Fruit fly (Drosophila melanogaster) whole organism, wandering third instar larva: Measurements from ENCODE around the gene RpS14a.

Experiments
- Abd-B ChIP-seq: fragments of >200 bp; optimal IDR thresholded peaks from 2 replicates; lab custom pipeline; 2017; ENCODE audit warnings: missing biosample characterization, missing genetic modification characterization
- CG32264 ChIP-seq: fragments of 200-800 bp; sonication (Bioruptor generic); optimal IDR thresholded peaks from 2 replicates; lab custom pipeline; 2016; ENCODE audit warnings: missing biosample characterization, missing genetic modification characterization
- CG9705 ChIP-seq: fragments of 200-800 bp; sonication (Bioruptor generic); optimal IDR thresholded peaks from 2 replicates; lab custom pipeline; 2018; ENCODE audit warnings: missing biosample characterization, mild to moderate bottlenecking, missing genetic modification characterization
- CrebA ChIP-seq: fragments of 200-800 bp; sonication (Bioruptor generic); optimal IDR thresholded peaks from 2 replicates; lab custom pipeline; 2016; ENCODE audit warnings: missing biosample characterization, mild to moderate bottlenecking, missing genetic modification characterization, borderline replicate concordance
- Dfd ChIP-seq: fragments of >200 bp; optimal IDR thresholded peaks from 2 replicates; lab custom pipeline; 2017; ENCODE audit warnings: missing biosample characterization, missing genetic modification characterization
- Dif ChIP-seq: fragments of 200-275, 200-300 bp; sonication (Bioruptor generic); optimal IDR thresholded peaks from 2 replicates; lab custom pipeline; 2018; ENCODE audit warnings: missing biosample characterization, missing genetic modification characterization; ENCODE audit not compliant: partially characterized antibody
- GATAd ChIP-seq: sonication (Bioruptor generic); optimal IDR thresholded peaks from 2 replicates; lab custom pipeline; 2016; ENCODE audit warnings: missing biosample characterization, missing genetic modification characterization
- HLH106 ChIP-seq: fragments of 200-800 bp; optimal IDR thresholded peaks from 3 replicates; lab custom pipeline; 2019; ENCODE audit warnings: missing biosample characterization, mild to moderate bottlenecking, missing genetic modification characterization, moderate library complexity
- Hnf4 ChIP-seq: fragments of 200-800 bp; sonication (Bioruptor generic); optimal IDR thresholded peaks from 2 replicates; lab custom pipeline; 2016; ENCODE audit warnings: missing biosample characterization, mild to moderate bottlenecking, missing genetic modification characterization
- Hr78 ChIP-seq: fragments of >200 bp; optimal IDR thresholded peaks from 2 replicates; lab custom pipeline; 2017; ENCODE audit warnings: missing biosample characterization, missing genetic modification characterization
- Hr83 ChIP-seq: fragments of 200-300 bp; sonication (Bioruptor generic); optimal IDR thresholded peaks from 2 replicates; lab custom pipeline; 2016; ENCODE audit warnings: missing biosample characterization, mild to moderate bottlenecking, missing genetic modification characterization, moderate library complexity; ENCODE audit not compliant: poor library complexity, severe bottlenecking
- Jra ChIP-seq: sonication (Bioruptor generic); optimal IDR thresholded peaks from 2 replicates; lab custom pipeline; 2016; ENCODE audit warnings: missing biosample characterization, missing genetic modification characterization
- Mio ChIP-seq: sonication (Bioruptor generic); optimal IDR thresholded peaks from 2 replicates; lab custom pipeline; 2016; ENCODE audit warnings: missing biosample characterization, missing genetic modification characterization
- Myc ChIP-seq: fragments of >200 bp; optimal IDR thresholded peaks from 2 replicates; lab custom pipeline; 2017
- N ChIP-seq: fragments of >200 bp; optimal IDR thresholded peaks from 2 replicates; lab custom pipeline; 2018; ENCODE audit warnings: missing biosample characterization, missing external identifiers, missing genetic modification characterization
- OdsH ChIP-seq: fragments of 200-800 bp; sonication (Bioruptor generic); optimal IDR thresholded peaks from 2 replicates; lab custom pipeline; 2016; ENCODE audit warnings: missing biosample characterization, mild to moderate bottlenecking, missing genetic modification characterization
- Rel ChIP-seq, 2 experiments: fragments of 200-800 bp; sonication (Bioruptor generic) in 1 of 2; optimal IDR thresholded peaks; 2 replicates in 1 of 2; 3 replicates in 1 of 2; lab custom pipeline; 2016 to 2019; ENCODE audit warnings: mild to moderate bottlenecking in 2 of 2, missing biosample characterization in 2 of 2, missing genetic modification characterization in 2 of 2, moderate library complexity in 1 of 2
- Sp1 ChIP-seq: fragments of 200-800 bp; sonication (Bioruptor generic); optimal IDR thresholded peaks from 3 replicates; lab custom pipeline; 2019; ENCODE audit warnings: missing biosample characterization, mild to moderate bottlenecking, missing genetic modification characterization, moderate library complexity
- Vsx2 ChIP-seq: fragments of 200-300, 225-300 bp; sonication (Bioruptor generic); optimal IDR thresholded peaks from 2 replicates; lab custom pipeline; 2018; ENCODE audit warnings: missing biosample characterization, missing genetic modification characterization; ENCODE audit not compliant: partially characterized antibody
- br ChIP-seq: fragments of 200-800 bp; sonication (Bioruptor generic); optimal IDR thresholded peaks from 2 replicates; lab custom pipeline; 2016; ENCODE audit warnings: missing biosample characterization, missing genetic modification characterization
- brk ChIP-seq: fragments of 200-800 bp; sonication (Bioruptor generic); optimal IDR thresholded peaks from 2 replicates; lab custom pipeline; 2016; ENCODE audit warnings: missing biosample characterization, mild to moderate bottlenecking, missing genetic modification characterization
- dl ChIP-seq, 2 experiments: fragments of 175-275, 200-275 bp in 1 of 2; fragments of 200-275 bp in 1 of 2; sonication (Bioruptor generic); optimal IDR thresholded peaks; lab custom pipeline; 2018; ENCODE audit warnings: mild to moderate bottlenecking in 2 of 2, missing biosample characterization in 2 of 2, missing genetic modification characterization in 2 of 2, moderate library complexity in 2 of 2; ENCODE audit not compliant: partially characterized antibody in 2 of 2, insufficient read depth in 1 of 2
- dmrt93B ChIP-seq: fragments of 200-800 bp; sonication (Bioruptor generic); optimal IDR thresholded peaks from 2 replicates; lab custom pipeline; 2018; ENCODE audit warnings: missing biosample characterization, mild to moderate bottlenecking, missing genetic modification characterization
- dsf ChIP-seq: sonication (Bioruptor generic); optimal IDR thresholded peaks from 2 replicates; lab custom pipeline; 2016; ENCODE audit warnings: missing biosample characterization, missing genetic modification characterization, borderline replicate concordance
- ey ChIP-seq: fragments of 200-800 bp; sonication (Bioruptor generic); optimal IDR thresholded peaks from 2 replicates; lab custom pipeline; 2016; ENCODE audit warnings: missing biosample characterization, missing genetic modification characterization
- foxo ChIP-seq, 2 experiments: fragments of 200-800 bp; sonication (Bioruptor generic); optimal IDR thresholded peaks; 2 replicates in 1 of 2; 3 replicates in 1 of 2; lab custom pipeline; 2016 to 2017; ENCODE audit warnings: missing biosample characterization in 2 of 2, missing genetic modification characterization in 2 of 2
- fru ChIP-seq: fragments of 200-800 bp; sonication (Bioruptor generic); optimal IDR thresholded peaks from 3 replicates; lab custom pipeline; 2016; ENCODE audit warnings: missing biosample characterization, mild to moderate bottlenecking, missing genetic modification characterization
- h ChIP-seq: fragments of 200-800 bp; sonication (Bioruptor generic); optimal IDR thresholded peaks from 3 replicates; lab custom pipeline; 2016; ENCODE audit warnings: missing biosample characterization, mild to moderate bottlenecking, missing genetic modification characterization
- jim ChIP-seq: fragments of 175-275, 200-325 bp; sonication (Bioruptor generic); optimal IDR thresholded peaks from 2 replicates; lab custom pipeline; 2016; ENCODE audit warnings: missing biosample characterization, mild to moderate bottlenecking, missing genetic modification characterization
- lola ChIP-seq: fragments of >200 bp; optimal IDR thresholded peaks from 2 replicates; lab custom pipeline; 2017; ENCODE audit warnings: missing biosample characterization, missing genetic modification characterization
- pan ChIP-seq: fragments of >200 bp; optimal IDR thresholded peaks from 2 replicates; lab custom pipeline; 2017
- psq ChIP-seq: fragments of 200-800 bp; sonication (Bioruptor generic); optimal IDR thresholded peaks from 3 replicates; lab custom pipeline; 2017; ENCODE audit warnings: missing biosample characterization, mild to moderate bottlenecking, missing genetic modification characterization, moderate library complexity
- rgr ChIP-seq: fragments of 200-800 bp; sonication (Bioruptor generic); optimal IDR thresholded peaks from 3 replicates; lab custom pipeline; 2016; ENCODE audit warnings: missing biosample characterization, mild to moderate bottlenecking, missing genetic modification characterization
- sage ChIP-seq: fragments of 200-800 bp; sonication (Bioruptor generic); optimal IDR thresholded peaks from 2 replicates; lab custom pipeline; 2016; ENCODE audit warnings: missing biosample characterization, mild to moderate bottlenecking, missing genetic modification characterization
- sv ChIP-seq: fragments of 200-800 bp; sonication (Bioruptor generic); optimal IDR thresholded peaks from 3 replicates; lab custom pipeline; 2016; ENCODE audit warnings: missing biosample characterization, missing genetic modification characterization
- tai ChIP-seq: sonication (Bioruptor generic); optimal IDR thresholded peaks from 2 replicates; lab custom pipeline; 2016; ENCODE audit warnings: missing biosample characterization, missing genetic modification characterization
- usp ChIP-seq: fragments of >200 bp; optimal IDR thresholded peaks from 2 replicates; lab custom pipeline; 2017; ENCODE audit warnings: missing biosample characterization, missing genetic modification characterization
- woc ChIP-seq: sonication (Bioruptor generic); optimal IDR thresholded peaks from 2 replicates; lab custom pipeline; 2016; ENCODE audit warnings: missing biosample characterization, mild to moderate bottlenecking, missing genetic modification characterization

The RpS14a gene

DNA sequence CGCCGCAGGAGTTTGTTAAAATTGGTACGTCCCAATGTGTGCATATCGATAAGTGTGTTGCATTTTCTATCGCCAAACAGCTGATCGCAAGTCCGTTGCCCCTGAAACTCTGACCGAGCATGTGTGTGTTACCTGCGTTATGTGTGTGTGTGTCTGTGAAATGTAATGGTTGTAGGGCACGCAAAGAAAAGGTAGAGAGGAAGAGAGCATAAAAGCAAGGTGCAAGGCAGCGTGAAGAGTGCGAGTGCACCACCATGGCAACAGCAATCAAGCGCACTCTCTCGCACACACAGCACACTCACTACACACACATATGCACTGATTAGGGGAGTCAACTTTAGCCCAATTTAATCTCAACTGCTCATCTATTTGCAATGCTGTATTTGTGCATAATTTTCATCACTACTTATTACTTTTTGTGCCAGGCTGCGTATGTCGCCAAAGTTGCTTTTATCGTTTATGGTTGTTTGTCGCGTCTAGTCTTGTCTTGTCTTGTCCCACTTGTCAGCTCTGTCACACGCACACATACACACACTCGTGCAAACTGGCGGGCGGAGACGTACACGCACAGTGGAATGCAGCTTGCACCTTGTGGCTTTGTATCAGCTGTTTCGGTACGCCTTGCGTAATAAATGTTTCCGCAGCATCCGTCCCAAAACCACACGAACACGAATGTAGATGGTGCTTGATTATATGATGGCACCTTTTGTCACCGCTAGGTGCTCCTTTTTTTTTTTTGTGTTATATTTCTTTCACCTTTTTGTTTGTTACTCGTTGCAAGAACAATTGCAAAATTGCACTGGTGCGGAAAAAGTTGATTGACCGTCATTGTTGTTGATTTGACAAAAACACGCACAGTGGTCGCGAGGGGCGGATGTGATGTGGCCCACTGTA is 4.3 kb downstream of the RpS14a start:
- TF ChIP-seq fru (GFP tag; lab: Kevin White, UChicago) (peak; percentile 87), br (GFP tag; lab: Kevin White, UChicago) (peak; percentile 71), psq (GFP tag; lab: Kevin White, UChicago) (peak; percentile 58), pan (lab: Kevin White, UChicago) (no peak), dmrt93B (GFP tag; lab: Kevin White, UChicago) (peak; percentile 75), Dfd (GFP tag; lab: Kevin White, UChicago) (no peak), HLH106 (peak; percentile 74), Hr83 (peak; percentile 52), Vsx2 (GFP tag; lab: Kevin White, UChicago) (no peak), sage (GFP tag; lab: Kevin White, UChicago) (no peak), ey (peak; percentile 71), OdsH (GFP tag; lab: Kevin White, UChicago) (peak; percentile 66), N (GFP tag; lab: Kevin White, UChicago) (peak; percentile 64), Dif (GFP tag; lab: Kevin White, UChicago) (peak; percentile 34), Abd-B (GFP tag; lab: Kevin White, UChicago) (no peak), brk (no peak), CrebA (GFP tag; lab: Kevin White, UChicago) (no peak), foxo (GFP tag; optimal IDR thresholded peaks at IDR 0.05; lab: Kevin White, UChicago) (peak in 1 of 2 experiments; percentile 80), usp (GFP tag; lab: Kevin White, UChicago) (no peak), Rel (GFP tag; optimal IDR thresholded peaks at IDR 0.05; lab: Kevin White, UChicago) (no peak), Rel (tag; optimal IDR thresholded peaks at IDR 0.05; lab: Kevin White, UChicago) (peak; percentile 53), Mio (GFP tag; lab: Kevin White, UChicago) (no peak), CG9705 (GFP tag; lab: Kevin White, UChicago) (peak; percentile 41), Jra (GFP tag; lab: Kevin White, UChicago) (peak; percentile 59), tai (GFP tag; lab: Kevin White, UChicago) (no peak), lola (GFP tag; lab: Kevin White, UChicago) (no peak), Hnf4 (GFP tag; lab: Kevin White, UChicago) (peak; percentile 16), Sp1 (GFP tag; lab: Kevin White, UChicago) (peak; percentile 77), h (GFP tag; lab: Kevin White, UChicago) (peak; percentile 70), woc (GFP tag; lab: Kevin White, UChicago) (peak; percentile 75), dl (GFP tag; optimal IDR thresholded peaks at IDR 0.05; lab: Kevin White, UChicago; ENCODE audit: insufficient read depth in 1 of 2, partially characterized antibody in 2 of 2) (peak in 1 of 2 experiments; percentile 23), Hr78 (GFP tag; lab: Kevin White, UChicago) (no peak), dsf (GFP tag; lab: Kevin White, UChicago) (no peak), Myc (lab: Kevin White, UChicago) (no peak), rgr (GFP tag; lab: Kevin White, UChicago) (peak; percentile 54), jim (GFP tag; lab: Kevin White, UChicago) (no peak), GATAd (GFP tag; lab: Kevin White, UChicago) (no peak), sv (GFP tag; lab: Kevin White, UChicago) (peak; percentile 56), CG32264 (GFP tag; lab: Kevin White, UChicago) (peak; percentile 69)

- no peak for TF ChIP-seq Vsx2 (GFP tag; lab: Kevin White, UChicago)
- no peak for TF ChIP-seq dsf (GFP tag; lab: Kevin White, UChicago)
- TF ChIP-seq lola (GFP tag; lab: Kevin White, UChicago) = no peak
- no peak for TF ChIP-seq sv (GFP tag; lab: Kevin White, UChicago)
- no peak for TF ChIP-seq N (GFP tag; lab: Kevin White, UChicago)
- peak; percentile 28 for TF ChIP-seq fru (GFP tag; lab: Kevin White, UChicago)
- no peak for TF ChIP-seq Mio (GFP tag; lab: Kevin White, UChicago)
- TF ChIP-seq Hr78 (GFP tag; lab: Kevin White, UChicago) = no peak
- peak; percentile 6 for TF ChIP-seq h (GFP tag; lab: Kevin White, UChicago)
- no peak for TF ChIP-seq tai (GFP tag; lab: Kevin White, UChicago)
- TF ChIP-seq sage (GFP tag; lab: Kevin White, UChicago) = no peak
- TF ChIP-seq Rel (GFP tag; optimal IDR thresholded peaks at IDR 0.05; lab: Kevin White, UChicago) = no peak
- no peak for TF ChIP-seq Rel (tag; optimal IDR thresholded peaks at IDR 0.05; lab: Kevin White, UChicago)
- TF ChIP-seq Dfd (GFP tag; lab: Kevin White, UChicago) = no peak
- no peak for TF ChIP-seq HLH106
- no peak for TF ChIP-seq dmrt93B (GFP tag; lab: Kevin White, UChicago)
- TF ChIP-seq ey = no peak
- TF ChIP-seq Sp1 (GFP tag; lab: Kevin White, UChicago) = no peak
These were observed 4.9 kb downstream of the RpS14a start for dm6 chrX:7938482-7938804.
